Fruit fly (Drosophila melanogaster) whole organism, embryonic: Measurements from ENCODE around the gene Sema5c.

Experiments
- BEAF-32 ChIP-seq: fragments of 200-800 bp; sonication (Bioruptor generic); optimal IDR thresholded peaks from 3 replicates; lab custom pipeline; 2017; ENCODE audit warnings: missing biosample characterization, missing genetic modification characterization, mild to moderate bottlenecking, moderate library complexity, missing genetic modification reagents
- CG10366 ChIP-seq: fragments of 200-800 bp; sonication (Bioruptor generic); IDR thresholded peaks from 2 replicates; pipeline ENCODE4 v1.3.6; 2022; ENCODE audit warnings: missing biosample characterization, missing genetic modification characterization
- CG10462 ChIP-seq: fragments of 200-800 bp; sonication (Bioruptor generic); optimal IDR thresholded peaks from 2 replicates; lab custom pipeline; 2016; ENCODE audit warnings: missing biosample characterization, missing genetic modification characterization
- CG11723 ChIP-seq: fragments of 200-800 bp; sonication (Bioruptor generic); optimal IDR thresholded peaks from 2 replicates; lab custom pipeline; 2017; ENCODE audit warnings: missing biosample characterization, mild to moderate bottlenecking, missing genetic modification characterization
- CG12071 ChIP-seq: fragments of 200-800 bp; sonication (Bioruptor generic); optimal IDR thresholded peaks from 3 replicates; lab custom pipeline; 2018; ENCODE audit warnings: missing biosample characterization, mild to moderate bottlenecking, missing genetic modification characterization
- CG12155 ChIP-seq: fragments of 200-800 bp; sonication (Bioruptor generic); optimal IDR thresholded peaks from 3 replicates; lab custom pipeline; 2016; ENCODE audit warnings: missing biosample characterization, missing genetic modification characterization
- CG12299 ChIP-seq: fragments of 200-800 bp; sonication (Bioruptor generic); optimal IDR thresholded peaks from 2 replicates; lab custom pipeline; 2018; ENCODE audit warnings: missing biosample characterization, mild to moderate bottlenecking, missing genetic modification characterization
- CG12659 ChIP-seq: fragments of 200-800 bp; sonication (Bioruptor generic); optimal IDR thresholded peaks from 3 replicates; lab custom pipeline; 2017; ENCODE audit warnings: mild to moderate bottlenecking, missing biosample characterization, missing genetic modification reagents, missing genetic modification characterization
- CG13424 ChIP-seq: fragments of 200-800 bp; sonication (Bioruptor generic); optimal IDR thresholded peaks from 2 replicates; lab custom pipeline; 2019; ENCODE audit warnings: missing biosample characterization, mild to moderate bottlenecking, missing genetic modification characterization, moderate library complexity
- CG13624 ChIP-seq: fragments of 200-800 bp; sonication (Bioruptor generic); optimal IDR thresholded peaks from 2 replicates; lab custom pipeline; 2016; ENCODE audit warnings: missing biosample characterization, missing genetic modification characterization
- CG14014 ChIP-seq: fragments of 200-800 bp; sonication (Bioruptor generic); IDR thresholded peaks from 2 replicates; pipeline ENCODE4 v1.3.6; 2022; ENCODE audit warnings: missing biosample characterization, missing genetic modification characterization
- CG1602 ChIP-seq: fragments of 200-800 bp; sonication (Bioruptor generic); optimal IDR thresholded peaks from 3 replicates; lab custom pipeline; 2016; ENCODE audit warnings: missing biosample characterization, missing genetic modification characterization
- CG17186 ChIP-seq: fragments of 200-800 bp; sonication (Bioruptor generic); optimal IDR thresholded peaks from 3 replicates; lab custom pipeline; 2017; ENCODE audit warnings: missing biosample characterization, missing genetic modification reagents, missing genetic modification characterization
- CG17361 ChIP-seq: fragments of 200-800 bp; sonication (Bioruptor generic); IDR thresholded peaks from 3 replicates; pipeline ENCODE4 v1.3.6; 2022; ENCODE audit warnings: missing biosample characterization, missing genetic modification characterization
- CG17829 ChIP-seq: fragments of 200-800 bp; optimal IDR thresholded peaks from 2 replicates; lab custom pipeline; 2019; ENCODE audit warnings: missing biosample characterization, mild to moderate bottlenecking, missing genetic modification characterization, moderate library complexity
- CG32772 ChIP-seq: fragments of 200-800 bp; sonication (Bioruptor generic); IDR thresholded peaks from 2 replicates; pipeline ENCODE4 v1.3.6; 2022; ENCODE audit warnings: missing biosample characterization, missing genetic modification characterization
- CG34376 ChIP-seq: fragments of 200-800 bp; sonication (Bioruptor generic); optimal IDR thresholded peaks from 2 replicates; lab custom pipeline; 2018; ENCODE audit warnings: missing biosample characterization, mild to moderate bottlenecking, missing genetic modification characterization
- CG5245 ChIP-seq: fragments of 200-800 bp; sonication (Bioruptor generic); optimal IDR thresholded peaks from 3 replicates; lab custom pipeline; 2016; ENCODE audit warnings: missing biosample characterization, missing genetic modification characterization
- CG6854 ChIP-seq: fragments of 200-800 bp; sonication (Bioruptor generic); optimal IDR thresholded peaks from 3 replicates; lab custom pipeline; 2017; ENCODE audit warnings: missing biosample characterization, mild to moderate bottlenecking, missing genetic modification characterization
- CG8924 ChIP-seq: fragments of 200-800 bp; optimal IDR thresholded peaks from 3 replicates; lab custom pipeline; 2019; ENCODE audit warnings: missing biosample characterization, mild to moderate bottlenecking, missing genetic modification characterization, moderate library complexity
- HHEX ChIP-seq: fragments of 200-800 bp; sonication (Bioruptor generic); optimal IDR thresholded peaks from 3 replicates; lab custom pipeline; 2017; ENCODE audit warnings: missing biosample characterization, mild to moderate bottlenecking, missing genetic modification characterization, missing genetic modification reagents
- HLHmδ ChIP-seq: fragments of 200-800 bp; sonication (Bioruptor generic); optimal IDR thresholded peaks from 2 replicates; lab custom pipeline; 2018; ENCODE audit warnings: missing biosample characterization, mild to moderate bottlenecking, missing genetic modification characterization, moderate library complexity
- Hey ChIP-seq: fragments of 200-800 bp; sonication (Bioruptor generic); optimal IDR thresholded peaks from 3 replicates; lab custom pipeline; 2018; ENCODE audit warnings: missing biosample characterization, mild to moderate bottlenecking, missing genetic modification characterization
- Hmr ChIP-seq: fragments of 200-800 bp; sonication (Bioruptor generic); optimal IDR thresholded peaks from 3 replicates; lab custom pipeline; 2017; ENCODE audit warnings: mild to moderate bottlenecking, missing biosample characterization, missing genetic modification reagents, missing genetic modification characterization
- Hr51 ChIP-seq, 2 experiments: fragments of 200-800 bp; sonication (Bioruptor generic); optimal IDR thresholded peaks; 2 replicates in 1 of 2; 3 replicates in 1 of 2; lab custom pipeline; 2016 to 2018; ENCODE audit warnings: missing biosample characterization in 2 of 2, missing genetic modification characterization in 2 of 2, mild to moderate bottlenecking in 1 of 2, moderate library complexity in 1 of 2
- Hr78 ChIP-seq, 2 experiments: fragments of 200-800 bp in 1 of 2; fragments of >200 bp in 1 of 2; sonication (Bioruptor generic) in 1 of 2; optimal IDR thresholded peaks; 2 replicates each; lab custom pipeline; 2017 to 2019; ENCODE audit warnings: missing biosample characterization in 2 of 2, missing genetic modification characterization in 2 of 2, mild to moderate bottlenecking in 1 of 2, moderate library complexity in 1 of 2
- MBD-R2 ChIP-seq: fragments of 200-800 bp; sonication (Bioruptor generic); IDR thresholded peaks from 2 replicates; pipeline ENCODE4 v1.3.6; 2022; ENCODE audit warnings: missing biosample characterization, missing genetic modification characterization
- Opbp ChIP-seq: fragments of 200-800 bp; sonication (Bioruptor generic); IDR thresholded peaks from 3 replicates; pipeline ENCODE4 v1.3.6; 2022; ENCODE audit warnings: missing biosample characterization, missing genetic modification characterization; ENCODE audit not compliant: partially characterized antibody
- PHDP ChIP-seq: fragments of 200-800 bp; sonication (Bioruptor generic); optimal IDR thresholded peaks from 3 replicates; lab custom pipeline; 2018; ENCODE audit warnings: missing biosample characterization, mild to moderate bottlenecking, missing genetic modification characterization, moderate library complexity
- ash1 ChIP-seq: fragments of 200-800 bp; sonication (Bioruptor generic); optimal IDR thresholded peaks from 2 replicates; lab custom pipeline; 2018; ENCODE audit warnings: missing biosample characterization, mild to moderate bottlenecking, missing genetic modification characterization
- br ChIP-seq: fragments of >200 bp; optimal IDR thresholded peaks from 2 replicates; lab custom pipeline; 2017
- da ChIP-seq: fragments of 200-800 bp; sonication (Bioruptor generic); optimal IDR thresholded peaks from 2 replicates; lab custom pipeline; 2016; ENCODE audit warnings: missing biosample characterization, missing genetic modification characterization
- dmrt11E ChIP-seq: fragments of 200-800 bp; sonication (Bioruptor generic); optimal IDR thresholded peaks from 3 replicates; lab custom pipeline; 2018; ENCODE audit warnings: missing biosample characterization, mild to moderate bottlenecking, missing genetic modification characterization, moderate library complexity
- ems ChIP-seq: fragments of 200-800 bp; sonication (Bioruptor generic); optimal IDR thresholded peaks from 3 replicates; lab custom pipeline; 2016; ENCODE audit warnings: missing biosample characterization, missing genetic modification characterization
- esg ChIP-seq: fragments of 200-800 bp; sonication (Bioruptor generic); conservative IDR thresholded peaks from 2 replicates; pipeline ENCODE4 v1.3.6; 2022; ENCODE audit warnings: missing biosample characterization, missing genetic modification characterization
- eyg ChIP-seq: fragments of 200-800 bp; sonication (Bioruptor generic); optimal IDR thresholded peaks from 3 replicates; lab custom pipeline; 2016; ENCODE audit warnings: missing biosample characterization, missing genetic modification characterization
- fd96Cb ChIP-seq: fragments of 200-800 bp; sonication (Bioruptor generic); optimal IDR thresholded peaks from 2 replicates; lab custom pipeline; 2018; ENCODE audit warnings: missing biosample characterization, mild to moderate bottlenecking, missing genetic modification characterization, moderate library complexity
- ftz-f1 ChIP-seq: fragments of 200-800 bp; sonication (Bioruptor generic); optimal IDR thresholded peaks from 2 replicates; lab custom pipeline; 2016; ENCODE audit warnings: missing biosample characterization, missing genetic modification characterization
- grn ChIP-seq: fragments of 200-800 bp; sonication (Bioruptor generic); optimal IDR thresholded peaks from 3 replicates; lab custom pipeline; 2017; ENCODE audit warnings: missing biosample characterization, missing genetic modification characterization
- jumu ChIP-seq: fragments of 200-800 bp; sonication (Bioruptor generic); optimal IDR thresholded peaks from 3 replicates; lab custom pipeline; 2016; ENCODE audit warnings: missing biosample characterization, missing genetic modification characterization
- mld ChIP-seq: fragments of 200-800 bp; sonication (Bioruptor generic); IDR thresholded peaks from 3 replicates; pipeline ENCODE4 v1.3.6; 2022; ENCODE audit warnings: missing biosample characterization, missing genetic modification characterization; ENCODE audit not compliant: partially characterized antibody
- odd ChIP-seq: fragments of 200-800 bp; sonication (Bioruptor generic); optimal IDR thresholded peaks from 2 replicates; lab custom pipeline; 2017; ENCODE audit warnings: missing biosample characterization, mild to moderate bottlenecking, missing genetic modification characterization
- pho ChIP-seq: fragments of 200-800 bp; sonication (Bioruptor generic); optimal IDR thresholded peaks from 2 replicates; lab custom pipeline; 2016; ENCODE audit warnings: missing biosample characterization, missing genetic modification characterization
- phol ChIP-seq: fragments of 200-800 bp; sonication (Bioruptor generic); optimal IDR thresholded peaks from 3 replicates; lab custom pipeline; 2018; ENCODE audit warnings: missing biosample characterization, mild to moderate bottlenecking, missing genetic modification characterization, moderate library complexity
- pros ChIP-seq: fragments of 200-800 bp; sonication (Bioruptor generic); optimal IDR thresholded peaks from 3 replicates; lab custom pipeline; 2019; ENCODE audit warnings: missing biosample characterization, mild to moderate bottlenecking, missing genetic modification characterization, moderate library complexity
- repo ChIP-seq: fragments of 200-800 bp; sonication (Bioruptor generic); optimal IDR thresholded peaks from 2 replicates; lab custom pipeline; 2016; ENCODE audit warnings: missing biosample characterization, missing genetic modification characterization
- salm ChIP-seq: fragments of 200-800 bp; sonication (Bioruptor generic); optimal IDR thresholded peaks from 2 replicates; lab custom pipeline; 2018; ENCODE audit warnings: missing biosample characterization, mild to moderate bottlenecking, missing genetic modification characterization
- sens-2 ChIP-seq: fragments of 200-800 bp; sonication (Bioruptor generic); IDR thresholded peaks from 2 replicates; pipeline ENCODE4 v1.3.6; 2022; ENCODE audit warnings: missing biosample characterization, missing genetic modification characterization
- slbo ChIP-seq: fragments of 200-800 bp; sonication (Bioruptor generic); IDR thresholded peaks from 2 replicates; pipeline ENCODE4 v1.3.6; 2022; ENCODE audit warnings: missing biosample characterization, missing genetic modification characterization
- sr ChIP-seq: fragments of 200-800 bp; sonication (Bioruptor generic); IDR thresholded peaks from 3 replicates; pipeline ENCODE4 v1.3.6; 2022; ENCODE audit warnings: missing biosample characterization, missing genetic modification characterization

The Sema5c gene

DNA sequence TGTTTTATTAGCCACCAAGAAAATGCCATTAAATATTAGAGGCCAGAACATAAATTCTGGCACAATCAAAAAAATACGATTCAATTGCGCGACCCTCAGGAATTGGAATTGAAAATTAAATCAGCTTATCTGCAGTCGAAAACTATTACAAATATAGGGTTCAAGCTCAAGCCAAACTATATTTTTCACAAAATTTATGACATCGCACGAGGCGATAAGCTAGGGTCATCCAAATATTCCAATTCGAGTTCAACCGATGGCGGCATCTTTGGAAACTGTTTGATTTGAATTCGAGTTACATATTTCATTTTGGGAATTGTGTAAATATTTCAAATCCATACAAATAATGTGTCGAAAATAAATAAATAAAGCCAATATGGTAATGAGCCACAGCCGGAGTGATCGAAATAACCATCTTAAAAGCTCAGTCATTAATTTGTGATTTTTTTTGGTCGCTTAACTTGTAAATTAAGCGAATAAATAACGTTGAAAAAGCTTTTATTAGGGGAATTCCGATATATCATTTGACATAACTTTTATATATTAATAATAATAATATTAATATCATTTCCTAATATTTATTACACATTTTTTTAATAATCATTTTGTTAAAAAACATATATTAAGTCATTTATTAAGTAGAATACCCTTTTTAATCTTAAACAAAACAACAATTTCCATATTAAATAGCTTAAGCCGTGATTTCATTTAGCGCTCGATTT, 3.5 kb upstream of the Sema5c start (continued):
- TF ChIP-seq ems (no peak), phol (tag; lab: Kevin White, UChicago) (peak; percentile 6), HLHmδ (GFP tag; lab: Kevin White, UChicago) (no peak), CG12155 (GFP tag; lab: Kevin White, UChicago) (no peak), pros (no peak), ftz-f1 (GFP tag; lab: Kevin White, UChicago) (no peak), jumu (GFP tag; lab: Kevin White, UChicago) (no peak), MBD-R2 (GFP tag; lab: Robert Waterston, UW) (no peak), CG5245 (GFP tag; lab: Kevin White, UChicago) (no peak), repo (no peak), Hr78 (GFP tag; optimal IDR thresholded peaks at IDR 0.05; lab: Kevin White, UChicago) (peak in 1 of 2 experiments; percentile 73), CG12071 (GFP tag; lab: Kevin White, UChicago) (no peak), CG12659 (GFP tag; lab: Kevin White, UChicago) (no peak), grn (GFP tag; lab: Kevin White, UChicago) (no peak), CG13424 (peak; percentile 27), CG12299 (tag; lab: Kevin White, UChicago) (no peak), CG8924 (tag; lab: Kevin White, UChicago) (peak; percentile 57), CG32772 (GFP tag; lab: Robert Waterston, UW) (no peak), slbo (GFP tag; lab: Robert Waterston, UW) (no peak), sr (GFP tag; lab: Robert Waterston, UW) (no peak), CG34376 (peak; percentile 70), br (lab: Kevin White, UChicago) (no peak), Hey (tag; lab: Kevin White, UChicago) (no peak), CG17829 (peak; percentile 36), CG17361 (GFP tag; lab: Robert Waterston, UW) (peak; percentile 57; the same call in 2 of the 3 replicates), CG10366 (GFP tag; lab: Robert Waterston, UW) (no peak), CG14014 (GFP tag; lab: Robert Waterston, UW) (no peak), pho (no peak), Hr51 (GFP tag; optimal IDR thresholded peaks at IDR 0.05; lab: Kevin White, UChicago) (peak in 1 of 2 experiments; percentile 75), Opbp (GFP tag; lab: Robert Waterston, UW) (no peak), HHEX (GFP tag; lab: Kevin White, UChicago) (no peak), eyg (GFP tag; lab: Kevin White, UChicago) (no peak), dmrt11E (tag; lab: Kevin White, UChicago) (peak; percentile 12), salm (no peak), CG17186 (GFP tag; lab: Kevin White, UChicago) (no peak), sens-2 (GFP tag; lab: Robert Waterston, UW) (no peak), CG1602 (GFP tag; lab: Kevin White, UChicago) (no peak), CG13624 (GFP tag; lab: Kevin White, UChicago) (no peak), fd96Cb (tag; lab: Kevin White, UChicago) (no peak), BEAF-32 (no peak), CG6854 (no peak), da (GFP tag; lab: Kevin White, UChicago) (no peak), CG10462 (no peak), mld (GFP tag; lab: Robert Waterston, UW) (no peak), odd (GFP tag; lab: Kevin White, UChicago) (peak; percentile 25), Hmr (GFP tag; lab: Kevin White, UChicago) (peak; percentile 13), CG11723 (GFP tag; lab: Kevin White, UChicago) (no peak), PHDP (tag; lab: Kevin White, UChicago) (peak; percentile 65), ash1 (GFP tag; lab: Kevin White, UChicago) (no peak), esg (GFP tag; lab: Robert Waterston, UW) (no peak)
